Fruit fly (Drosophila melanogaster) whole organism, embryonic: Measurements from ENCODE around the gene CG31797.
A peak's percentile ranks its signal among the peaks of the same experiment; 100 is the strongest.

ENCODE experiments used
- Abd-B ChIP-seq: fragments of 200-800 bp; sonication (Bioruptor generic); optimal IDR thresholded peaks from 2 replicates; lab custom pipeline; 2018; ENCODE audit warnings: missing biosample characterization, mild to moderate bottlenecking, missing genetic modification characterization, moderate library complexity
- Ada2b ChIP-seq: fragments of 200-800 bp; sonication (Bioruptor generic); IDR thresholded peaks from 2 replicates; pipeline ENCODE4 v1.3.6; 2022; ENCODE audit warnings: missing biosample characterization, missing genetic modification characterization
- Atf-2 ChIP-seq: fragments of 200-800 bp; sonication (Bioruptor generic); optimal IDR thresholded peaks from 2 replicates; lab custom pipeline; 2016; ENCODE audit warnings: missing biosample characterization, missing genetic modification characterization
- CG11085 ChIP-seq: fragments of 200-800 bp; sonication (Bioruptor generic); IDR thresholded peaks from 2 replicates; pipeline ENCODE4 v1.3.6; 2022; ENCODE audit warnings: missing biosample characterization, missing genetic modification characterization
- CG11398 ChIP-seq: fragments of 200-800 bp; sonication (Bioruptor generic); optimal IDR thresholded peaks from 2 replicates; lab custom pipeline; 2016; ENCODE audit warnings: missing biosample characterization, missing genetic modification characterization
- CG11504 ChIP-seq: fragments of 200-800 bp; sonication (Bioruptor generic); optimal IDR thresholded peaks from 3 replicates; lab custom pipeline; 2019; ENCODE audit warnings: missing biosample characterization, mild to moderate bottlenecking, missing genetic modification characterization, moderate library complexity
- CG17359 ChIP-seq: fragments of 200-800 bp; sonication (Bioruptor generic); optimal IDR thresholded peaks from 3 replicates; lab custom pipeline; 2018; ENCODE audit warnings: missing biosample characterization, mild to moderate bottlenecking, missing genetic modification characterization, moderate library complexity
- CG18599 ChIP-seq: fragments of 200-800 bp; sonication (Bioruptor generic); optimal IDR thresholded peaks from 3 replicates; lab custom pipeline; 2017; ENCODE audit warnings: missing biosample characterization, missing genetic modification characterization, mild to moderate bottlenecking, moderate library complexity, missing genetic modification reagents
- CG32532 ChIP-seq: fragments of 200-800 bp; sonication (Bioruptor generic); IDR thresholded peaks from 2 replicates; pipeline ENCODE4 v1.3.6; 2022; ENCODE audit warnings: missing biosample characterization, missing genetic modification characterization
- CG3847 ChIP-seq: fragments of 200-800 bp; sonication (Bioruptor generic); IDR thresholded peaks from 2 replicates; pipeline ENCODE4 v1.3.6; 2022; ENCODE audit warnings: missing biosample characterization, missing genetic modification characterization
- CG43689 ChIP-seq: fragments of 200-800 bp; sonication (Bioruptor generic); IDR thresholded peaks from 2 replicates; pipeline ENCODE4 v1.3.6; 2022; ENCODE audit warnings: missing biosample characterization, missing genetic modification characterization
- CG6689 ChIP-seq: fragments of 200-800 bp; sonication (Bioruptor generic); IDR thresholded peaks from 2 replicates; pipeline ENCODE4 v1.3.6; 2022; ENCODE audit warnings: missing biosample characterization, missing genetic modification characterization
- CG7745 ChIP-seq: fragments of 200-800 bp; sonication (Bioruptor generic); optimal IDR thresholded peaks from 2 replicates; lab custom pipeline; 2018; ENCODE audit warnings: missing biosample characterization, mild to moderate bottlenecking, missing genetic modification characterization, moderate library complexity
- CG8924 ChIP-seq: fragments of 200-800 bp; optimal IDR thresholded peaks from 3 replicates; lab custom pipeline; 2019; ENCODE audit warnings: missing biosample characterization, mild to moderate bottlenecking, missing genetic modification characterization, moderate library complexity
- CG9215 ChIP-seq: fragments of 200-800 bp; sonication (Bioruptor generic); IDR thresholded peaks from 2 replicates; pipeline ENCODE4 v1.3.6; 2022; ENCODE audit warnings: missing biosample characterization, missing genetic modification characterization
- Dbx ChIP-seq: fragments of 200-800 bp; sonication (Bioruptor generic); IDR thresholded peaks from 3 replicates; pipeline ENCODE4 v1.3.6; 2022; ENCODE audit warnings: missing biosample characterization, missing genetic modification characterization
- Ets65A ChIP-seq: fragments of 200-800 bp; sonication (Bioruptor generic); peaks from one replicate; lab custom pipeline; 2016; ENCODE audit warnings: missing biosample characterization, missing genetic modification characterization
- HLH3B ChIP-seq: fragments of 200-800 bp; sonication (Bioruptor generic); IDR thresholded peaks from 2 replicates; pipeline ENCODE4 v1.3.6; 2022; ENCODE audit warnings: missing biosample characterization, missing genetic modification characterization
- Lhr ChIP-seq: fragments of 200-800 bp; sonication (Bioruptor generic); optimal IDR thresholded peaks from 3 replicates; lab custom pipeline; 2017; ENCODE audit warnings: mild to moderate bottlenecking, missing biosample characterization, missing genetic modification reagents, missing genetic modification characterization
- Lim3 ChIP-seq: fragments of 200-800 bp; sonication (Bioruptor generic); IDR thresholded peaks from 2 replicates; pipeline ENCODE4 v1.3.6; 2022; ENCODE audit warnings: missing biosample characterization, missing genetic modification characterization
- Meics ChIP-seq: fragments of 200-800 bp; sonication (Bioruptor generic); optimal IDR thresholded peaks from 2 replicates; lab custom pipeline; 2017; ENCODE audit warnings: missing biosample characterization, mild to moderate bottlenecking, missing genetic modification characterization
- Opbp ChIP-seq: fragments of 200-800 bp; sonication (Bioruptor generic); IDR thresholded peaks from 3 replicates; pipeline ENCODE4 v1.3.6; 2022; ENCODE audit warnings: missing biosample characterization, missing genetic modification characterization; ENCODE audit not compliant: partially characterized antibody
- Optix ChIP-seq: fragments of 200-800 bp; sonication (Bioruptor generic); IDR thresholded peaks from 3 replicates; pipeline ENCODE4 v1.3.6; 2022; ENCODE audit warnings: missing biosample characterization, missing genetic modification characterization
- Side ChIP-seq: fragments of 200-800 bp; sonication (Bioruptor generic); optimal IDR thresholded peaks from 2 replicates; lab custom pipeline; 2016; ENCODE audit warnings: missing biosample characterization, missing genetic modification characterization
- Usf ChIP-seq: fragments of 200-800 bp; sonication (Bioruptor generic); optimal IDR thresholded peaks from 2 replicates; lab custom pipeline; 2017; ENCODE audit warnings: missing genotype, missing biosample characterization, missing genetic modification characterization
- Xrp1 ChIP-seq: fragments of 200-800 bp; sonication (Bioruptor generic); IDR thresholded peaks from 2 replicates; pipeline ENCODE4 v1.3.6; 2022; ENCODE audit warnings: missing biosample characterization, missing genetic modification characterization
- ac ChIP-seq: fragments of 200-800 bp; sonication (Bioruptor generic); optimal IDR thresholded peaks from 3 replicates; lab custom pipeline; 2017; ENCODE audit warnings: missing biosample characterization, mild to moderate bottlenecking, missing genetic modification characterization
- ap ChIP-seq: fragments of 200-800 bp; sonication (Bioruptor generic); IDR thresholded peaks from 2 replicates; pipeline ENCODE4 v1.3.6; 2022; ENCODE audit warnings: missing biosample characterization, missing genetic modification characterization
- ash1 ChIP-seq: fragments of 200-800 bp; sonication (Bioruptor generic); optimal IDR thresholded peaks from 2 replicates; lab custom pipeline; 2018; ENCODE audit warnings: missing biosample characterization, mild to moderate bottlenecking, missing genetic modification characterization
- bab2 ChIP-seq: fragments of 200-800 bp; sonication (Bioruptor generic); optimal IDR thresholded peaks from 2 replicates; lab custom pipeline; 2016; ENCODE audit warnings: missing biosample characterization, missing genetic modification characterization
- bbx ChIP-seq: fragments of 200-800 bp; sonication (Bioruptor generic); IDR thresholded peaks from 2 replicates; pipeline ENCODE4 v1.3.6; 2022; ENCODE audit warnings: missing biosample characterization, missing genetic modification characterization; ENCODE audit not compliant: partially characterized antibody
- bigmax ChIP-seq: fragments of 200-800 bp; sonication (Bioruptor generic); optimal IDR thresholded peaks from 2 replicates; lab custom pipeline; 2018; ENCODE audit warnings: missing biosample characterization, mild to moderate bottlenecking, missing genetic modification characterization
- bsh ChIP-seq, 2 experiments: fragments of 200-800 bp; sonication (Bioruptor generic); optimal IDR thresholded peaks; 2 replicates each; lab custom pipeline; 2017 to 2018; ENCODE audit warnings: mild to moderate bottlenecking in 2 of 2, missing biosample characterization in 2 of 2, missing genetic modification characterization in 2 of 2, moderate library complexity in 1 of 2
- dysf ChIP-seq: fragments of 200-800 bp; sonication (Bioruptor generic); IDR thresholded peaks from 3 replicates; pipeline ENCODE4 v1.3.6; 2022; ENCODE audit warnings: missing biosample characterization, missing genetic modification characterization
- fd96Cb ChIP-seq: fragments of 200-800 bp; sonication (Bioruptor generic); optimal IDR thresholded peaks from 2 replicates; lab custom pipeline; 2018; ENCODE audit warnings: missing biosample characterization, mild to moderate bottlenecking, missing genetic modification characterization, moderate library complexity
- gem ChIP-seq: fragments of 200-800 bp; sonication (Bioruptor generic); optimal IDR thresholded peaks from 2 replicates; lab custom pipeline; 2019; ENCODE audit warnings: missing biosample characterization, mild to moderate bottlenecking, missing genetic modification characterization, moderate library complexity
- gfzf ChIP-seq: fragments of 200-800 bp; sonication (Bioruptor generic); optimal IDR thresholded peaks from 2 replicates; lab custom pipeline; 2016; ENCODE audit warnings: missing biosample characterization, mild to moderate bottlenecking, missing genetic modification characterization, moderate library complexity
- grn ChIP-seq: fragments of 200-800 bp; sonication (Bioruptor generic); optimal IDR thresholded peaks from 3 replicates; lab custom pipeline; 2017; ENCODE audit warnings: missing biosample characterization, missing genetic modification characterization
- kah ChIP-seq: fragments of 200-800 bp; sonication (Bioruptor generic); optimal IDR thresholded peaks from 2 replicates; lab custom pipeline; 2018; ENCODE audit warnings: missing biosample characterization, mild to moderate bottlenecking, missing genetic modification characterization
- kni ChIP-seq: fragments of 200-800 bp; sonication (Bioruptor generic); optimal IDR thresholded peaks from 3 replicates; lab custom pipeline; 2017; ENCODE audit warnings: mild to moderate bottlenecking, missing biosample characterization, missing genetic modification reagents, missing genetic modification characterization
- lilli ChIP-seq: fragments of 200-800 bp; sonication (Bioruptor generic); optimal IDR thresholded peaks from 3 replicates; lab custom pipeline; 2016; ENCODE audit warnings: missing biosample characterization, missing genetic modification characterization
- lmd ChIP-seq: fragments of 200-800 bp; sonication (Bioruptor generic); IDR thresholded peaks from 2 replicates; pipeline ENCODE4 v1.3.6; 2022; ENCODE audit warnings: missing biosample characterization, missing genetic modification characterization
- mirr ChIP-seq: fragments of 200-800 bp; sonication (Bioruptor generic); optimal IDR thresholded peaks from 3 replicates; lab custom pipeline; 2018; ENCODE audit warnings: missing biosample characterization, mild to moderate bottlenecking, missing genetic modification characterization
- nmo ChIP-seq: fragments of 200-800 bp; sonication (Bioruptor generic); optimal IDR thresholded peaks from 2 replicates; lab custom pipeline; 2018; ENCODE audit warnings: missing biosample characterization, mild to moderate bottlenecking, missing genetic modification characterization, moderate library complexity
- onecut ChIP-seq: fragments of 200-800 bp; sonication (Bioruptor generic); IDR thresholded peaks from 2 replicates; pipeline ENCODE4 v1.3.6; 2022; ENCODE audit warnings: missing biosample characterization, missing genetic modification characterization
- ranshi ChIP-seq: fragments of 200-800 bp; sonication (Bioruptor generic); IDR thresholded peaks from 2 replicates; pipeline ENCODE4 v1.3.6; 2022; ENCODE audit warnings: missing biosample characterization, missing genetic modification characterization
- row ChIP-seq: fragments of 200-800 bp; sonication (Bioruptor generic); IDR thresholded peaks from 3 replicates; pipeline ENCODE4 v1.3.6; 2022; ENCODE audit warnings: missing biosample characterization, missing genetic modification characterization
- scrt ChIP-seq: fragments of 200-800 bp; sonication (Bioruptor generic); optimal IDR thresholded peaks from 2 replicates; lab custom pipeline; 2018; ENCODE audit warnings: missing biosample characterization, mild to moderate bottlenecking, missing genetic modification characterization, moderate library complexity
- slbo ChIP-seq: fragments of 200-800 bp; sonication (Bioruptor generic); IDR thresholded peaks from 2 replicates; pipeline ENCODE4 v1.3.6; 2022; ENCODE audit warnings: missing biosample characterization, missing genetic modification characterization
- zf30C ChIP-seq: fragments of 200-800 bp; sonication (Bioruptor generic); optimal IDR thresholded peaks from 3 replicates; lab custom pipeline; 2018; ENCODE audit warnings: missing biosample characterization, mild to moderate bottlenecking, missing genetic modification characterization

CG31797 gene

DNA sequence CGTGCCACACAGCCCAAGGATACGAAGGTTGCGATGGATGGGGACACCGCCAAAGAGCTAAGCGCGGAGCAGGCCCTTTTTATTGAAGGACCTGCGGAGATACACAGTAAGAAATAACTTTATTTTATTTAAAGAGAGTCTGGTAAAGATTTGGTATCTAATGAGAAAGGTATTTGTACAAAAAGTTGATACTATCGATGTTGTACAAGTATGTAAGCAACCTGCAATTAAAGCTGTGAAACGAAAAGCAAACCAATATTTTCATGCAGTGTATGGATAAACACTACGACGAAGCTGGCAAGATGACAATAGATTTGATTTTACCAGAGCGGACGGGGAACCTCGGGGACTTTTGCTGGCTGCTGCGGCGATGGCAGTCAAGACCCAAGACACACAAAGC is 28.7 kb downstream of the CG31797 start (continued):
- TF ChIP-seq Side (peak; percentile 24), lmd (peak; percentile 38; the same call in 1 of the 2 replicates), kni (GFP tag; lab: Kevin White, UChicago) (no peak), dysf (no peak; the same call in 1 of the 3 replicates), HLH3B (peak; percentile 37; the same call in 1 of the 2 replicates), Abd-B (GFP tag; lab: Kevin White, UChicago) (peak; percentile 4), lilli (GFP tag; lab: Kevin White, UChicago) (peak; percentile 15), Xrp1 (peak; percentile 69), Lhr (GFP tag; lab: Kevin White, UChicago) (no peak), ac (GFP tag; lab: Kevin White, UChicago) (peak; percentile 4), Meics (GFP tag; lab: Kevin White, UChicago) (peak; percentile 23), Atf-2 (GFP tag; lab: Kevin White, UChicago) (no peak), bsh (GFP tag; optimal IDR thresholded peaks at IDR 0.05; lab: Kevin White, UChicago) (peak in 1 of 2 experiments; percentile 11), CG8924 (tag; lab: Kevin White, UChicago) (peak; percentile 28), kah (GFP tag; lab: Kevin White, UChicago) (no peak), row (GFP tag; lab: Robert Waterston, UW) (peak; percentile 69), slbo (GFP tag; lab: Robert Waterston, UW) (peak; percentile 59), ranshi (GFP tag; lab: Robert Waterston, UW) (0 out of 2 replicates have a peak, but pooled peaks have one; percentile 6), CG17359 (tag; lab: Kevin White, UChicago) (no peak), Lim3 (GFP tag; lab: Robert Waterston, UW) (no peak), ash1 (GFP tag; lab: Kevin White, UChicago) (no peak), CG11398 (no peak), onecut (GFP tag; lab: Robert Waterston, UW) (peak; percentile 14; the same call in 1 of the 2 replicates), Ada2b (GFP tag; lab: Robert Waterston, UW) (peak; percentile 55; the same call in 1 of the 2 replicates), CG11504 (tag; lab: Kevin White, UChicago) (peak; percentile 33), CG6689 (GFP tag; lab: Robert Waterston, UW) (0 out of 2 replicates have a peak, but pooled peaks have one; percentile 22), bigmax (GFP tag; lab: Kevin White, UChicago) (no peak), scrt (GFP tag; lab: Kevin White, UChicago) (peak; percentile 10), Optix (GFP tag; lab: Robert Waterston, UW) (peak; percentile 30; the same call in 1 of the 3 replicates), CG7745 (no peak), grn (no peak), Dbx (GFP tag; lab: Robert Waterston, UW) (peak; percentile 65), gfzf (GFP tag; lab: Kevin White, UChicago) (no peak), CG3847 (GFP tag; lab: Robert Waterston, UW) (0 out of 2 replicates have a peak, but pooled peaks have one; percentile 14), Opbp (no peak), bab2 (GFP tag; lab: Kevin White, UChicago) (peak; percentile 28), CG43689 (GFP tag; lab: Robert Waterston, UW) (no peak), CG32532 (GFP tag; lab: Robert Waterston, UW) (peak; percentile 51), Usf (peak; percentile 6), zf30C (peak; percentile 62), CG9215 (GFP tag; lab: Robert Waterston, UW) (peak; percentile 36; the same call in 1 of the 2 replicates), nmo (GFP tag; lab: Kevin White, UChicago) (peak; percentile 8), Ets65A (GFP tag; lab: Kevin White, UChicago) (peak; percentile 79), mirr (GFP tag; lab: Kevin White, UChicago) (no peak), fd96Cb (tag; lab: Kevin White, UChicago) (peak; percentile 19), CG11085 (no peak), bbx (GFP tag; lab: Robert Waterston, UW) (no peak), CG18599 (peak; percentile 67), ap (GFP tag; lab: Robert Waterston, UW) (0 out of 2 replicates have a peak, but pooled peaks have one; percentile 31), gem (tag; lab: Kevin White, UChicago) (peak; percentile 64)
